Fruit fly (Drosophila melanogaster): ENCODE measurements around the gene yps.

yps gene

DNA sequence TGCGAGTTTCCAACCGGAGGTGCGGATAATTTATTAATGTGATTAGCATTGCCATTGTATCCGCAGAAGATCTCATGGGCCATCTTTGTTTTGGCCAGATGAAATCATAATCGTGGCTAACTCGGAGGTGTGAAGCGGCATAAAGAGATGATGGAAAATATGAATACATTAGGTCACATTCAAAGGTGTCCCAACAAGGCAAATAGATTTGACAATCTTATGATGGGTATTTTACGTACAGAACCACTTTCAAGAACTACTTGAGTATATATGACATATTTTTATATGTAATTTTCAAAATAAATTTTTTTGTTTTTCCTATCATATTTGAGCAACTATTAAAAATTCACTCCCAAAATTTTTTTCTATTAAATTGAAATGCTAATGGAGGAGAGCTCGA lies 36.6 kb downstream of the yps start, which contains the start of gene CG17154:
CG17154 (plus strand) TSS at position 301 of the 400 bp plus-strand sequence.
- TF ChIP-seq CG9705 (GFP tag; optimal IDR thresholded peaks at IDR 0.05) = no peak
- no peak for TF ChIP-seq Hr78 (GFP tag; optimal IDR thresholded peaks at IDR 0.05)
- TF ChIP-seq br (GFP tag; optimal IDR thresholded peaks at IDR 0.05) = no peak
- no peak for TF ChIP-seq Rel (GFP tag; optimal IDR thresholded peaks at IDR 0.05)
- TF ChIP-seq Rel (tag; optimal IDR thresholded peaks at IDR 0.05) = no peak
- TF ChIP-seq sv (GFP tag; optimal IDR thresholded peaks at IDR 0.05) = no peak
- no peak for TF ChIP-seq Dfd (GFP tag; optimal IDR thresholded peaks at IDR 0.05)
- TF ChIP-seq Vsx2 (GFP tag; optimal IDR thresholded peaks at IDR 0.05; ENCODE audit: partially characterized antibody) = no peak
- TF ChIP-seq Dif (GFP tag; optimal IDR thresholded peaks at IDR 0.05; ENCODE audit: partially characterized antibody) = no peak
- no peak for TF ChIP-seq rgr (GFP tag; optimal IDR thresholded peaks at IDR 0.05)
- no peak for TF ChIP-seq CG32264 (GFP tag; optimal IDR thresholded peaks at IDR 0.05)
- no peak for TF ChIP-seq brk (GFP tag; optimal IDR thresholded peaks at IDR 0.05)
- no peak for TF ChIP-seq psq (GFP tag; optimal IDR thresholded peaks at IDR 0.05)
- TF ChIP-seq usp (GFP tag; optimal IDR thresholded peaks at IDR 0.05) = no peak
- no peak for TF ChIP-seq lola (GFP tag; optimal IDR thresholded peaks at IDR 0.05)
- TF ChIP-seq CrebA (GFP tag; optimal IDR thresholded peaks at IDR 0.05; ENCODE audit: borderline replicate concordance) = no peak
- TF ChIP-seq dmrt93B (GFP tag; optimal IDR thresholded peaks at IDR 0.05) = no peak
- no peak for TF ChIP-seq dl (GFP tag; optimal IDR thresholded peaks at IDR 0.05; ENCODE audit: insufficient read depth in 1 of 2, partially characterized antibody in 2 of 2)
- TF ChIP-seq fru (GFP tag; optimal IDR thresholded peaks at IDR 0.05) = no peak

DNA sequence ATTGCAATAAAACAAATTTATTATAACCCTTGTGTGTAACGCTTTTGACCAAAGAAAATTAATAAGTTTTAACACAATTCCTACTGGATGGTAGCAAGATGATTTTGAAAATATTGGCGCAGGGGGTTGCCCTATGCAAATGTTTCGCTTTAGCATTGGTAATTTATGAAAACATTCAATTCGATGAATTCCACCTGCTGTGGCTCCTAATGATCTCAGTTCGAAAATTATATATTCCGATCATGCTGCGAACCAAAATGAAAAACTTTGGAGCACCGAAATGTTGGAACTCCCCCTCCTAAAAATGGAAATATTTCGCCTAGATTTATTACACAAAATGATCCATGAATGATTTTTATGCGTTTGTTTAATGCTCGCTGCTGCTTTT lies 39.3 kb downstream of the yps start:
- TF ChIP-seq dsf (GFP tag; optimal IDR thresholded peaks at IDR 0.05; ENCODE audit: borderline replicate concordance) (no peak), dmrt93B (GFP tag; optimal IDR thresholded peaks at IDR 0.05) (no peak), foxo (GFP tag; optimal IDR thresholded peaks at IDR 0.05) (no peak), GATAd (GFP tag; optimal IDR thresholded peaks at IDR 0.05) (no peak), Dif (GFP tag; optimal IDR thresholded peaks at IDR 0.05; ENCODE audit: partially characterized antibody) (no peak), CG32264 (GFP tag; optimal IDR thresholded peaks at IDR 0.05) (no peak), Abd-B (GFP tag; optimal IDR thresholded peaks at IDR 0.05) (no peak), Myc (optimal IDR thresholded peaks at IDR 0.05) (no peak)

DNA sequence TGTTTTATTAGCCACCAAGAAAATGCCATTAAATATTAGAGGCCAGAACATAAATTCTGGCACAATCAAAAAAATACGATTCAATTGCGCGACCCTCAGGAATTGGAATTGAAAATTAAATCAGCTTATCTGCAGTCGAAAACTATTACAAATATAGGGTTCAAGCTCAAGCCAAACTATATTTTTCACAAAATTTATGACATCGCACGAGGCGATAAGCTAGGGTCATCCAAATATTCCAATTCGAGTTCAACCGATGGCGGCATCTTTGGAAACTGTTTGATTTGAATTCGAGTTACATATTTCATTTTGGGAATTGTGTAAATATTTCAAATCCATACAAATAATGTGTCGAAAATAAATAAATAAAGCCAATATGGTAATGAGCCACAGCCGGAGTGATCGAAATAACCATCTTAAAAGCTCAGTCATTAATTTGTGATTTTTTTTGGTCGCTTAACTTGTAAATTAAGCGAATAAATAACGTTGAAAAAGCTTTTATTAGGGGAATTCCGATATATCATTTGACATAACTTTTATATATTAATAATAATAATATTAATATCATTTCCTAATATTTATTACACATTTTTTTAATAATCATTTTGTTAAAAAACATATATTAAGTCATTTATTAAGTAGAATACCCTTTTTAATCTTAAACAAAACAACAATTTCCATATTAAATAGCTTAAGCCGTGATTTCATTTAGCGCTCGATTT lies 39.8 kb downstream of the yps start:
- TF ChIP-seq Hr83 (GFP tag; optimal IDR thresholded peaks at IDR 0.05; ENCODE audit: poor library complexity, severe bottlenecking) (no peak), dl (GFP tag; optimal IDR thresholded peaks at IDR 0.05; ENCODE audit: insufficient read depth in 1 of 2, partially characterized antibody in 2 of 2) (no peak)

DNA sequence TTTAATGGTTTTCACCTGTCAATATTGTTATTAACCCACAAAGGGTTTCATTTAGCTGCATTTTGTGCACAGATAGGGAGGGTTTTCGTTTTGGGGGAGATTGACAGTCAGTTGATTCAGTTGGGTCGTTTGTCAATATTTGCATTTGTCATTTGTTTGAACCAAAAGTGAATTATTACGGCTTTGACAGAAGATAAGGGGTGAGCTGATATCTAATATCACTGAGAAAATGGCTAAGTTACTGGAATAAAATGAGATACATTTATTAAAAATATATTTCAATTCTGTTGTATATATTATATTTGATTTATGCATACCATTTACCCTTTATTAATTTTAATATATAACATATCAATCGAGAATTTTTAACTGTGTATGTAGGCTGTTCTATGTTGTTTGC lies 41.1 kb downstream of the yps start:
- TF ChIP-seq Rel (GFP tag; optimal IDR thresholded peaks at IDR 0.05) (no peak), Rel (tag; optimal IDR thresholded peaks at IDR 0.05) (no peak), HLH106 (tag; optimal IDR thresholded peaks at IDR 0.05) (peak; percentile 3), usp (GFP tag; optimal IDR thresholded peaks at IDR 0.05) (no peak), Mio (GFP tag; optimal IDR thresholded peaks at IDR 0.05) (no peak), Hr83 (GFP tag; optimal IDR thresholded peaks at IDR 0.05; ENCODE audit: poor library complexity, severe bottlenecking) (peak; percentile 57), h (GFP tag; optimal IDR thresholded peaks at IDR 0.05) (peak; percentile 37), Hnf4 (GFP tag; optimal IDR thresholded peaks at IDR 0.05) (peak; percentile 17), tai (GFP tag; optimal IDR thresholded peaks at IDR 0.05) (no peak), GATAd (GFP tag; optimal IDR thresholded peaks at IDR 0.05) (no peak), rgr (GFP tag; optimal IDR thresholded peaks at IDR 0.05) (peak; percentile 69), OdsH (GFP tag; optimal IDR thresholded peaks at IDR 0.05) (peak; percentile 30), Vsx2 (GFP tag; optimal IDR thresholded peaks at IDR 0.05; ENCODE audit: partially characterized antibody) (no peak), br (GFP tag; optimal IDR thresholded peaks at IDR 0.05) (peak; percentile 1), Dif (GFP tag; optimal IDR thresholded peaks at IDR 0.05; ENCODE audit: partially characterized antibody) (no peak), Sp1 (GFP tag; optimal IDR thresholded peaks at IDR 0.05) (peak; percentile 22), foxo (GFP tag; optimal IDR thresholded peaks at IDR 0.05) (peak in 1 of 2 experiments; percentile 41)
